Fruit fly (Drosophila melanogaster) whole organism, wandering third instar larva: ENCODE measurements around the gene Os-C.

Source experiments
- CG32264 ChIP-seq: fragments of 200-800 bp; sonication (Bioruptor generic); optimal IDR thresholded peaks from 2 replicates; lab custom pipeline; 2016; ENCODE audit warnings: missing biosample characterization, missing genetic modification characterization
- Dfd ChIP-seq: fragments of >200 bp; optimal IDR thresholded peaks from 2 replicates; lab custom pipeline; 2017; ENCODE audit warnings: missing biosample characterization, missing genetic modification characterization
- Hnf4 ChIP-seq: fragments of 200-800 bp; sonication (Bioruptor generic); optimal IDR thresholded peaks from 2 replicates; lab custom pipeline; 2016; ENCODE audit warnings: missing biosample characterization, mild to moderate bottlenecking, missing genetic modification characterization
- Hr78 ChIP-seq: fragments of >200 bp; optimal IDR thresholded peaks from 2 replicates; lab custom pipeline; 2017; ENCODE audit warnings: missing biosample characterization, missing genetic modification characterization
- Hr83 ChIP-seq: fragments of 200-300 bp; sonication (Bioruptor generic); optimal IDR thresholded peaks from 2 replicates; lab custom pipeline; 2016; ENCODE audit warnings: missing biosample characterization, mild to moderate bottlenecking, missing genetic modification characterization, moderate library complexity; ENCODE audit not compliant: poor library complexity, severe bottlenecking
- Myc ChIP-seq: fragments of >200 bp; optimal IDR thresholded peaks from 2 replicates; lab custom pipeline; 2017
- OdsH ChIP-seq: fragments of 200-800 bp; sonication (Bioruptor generic); optimal IDR thresholded peaks from 2 replicates; lab custom pipeline; 2016; ENCODE audit warnings: missing biosample characterization, mild to moderate bottlenecking, missing genetic modification characterization
- brk ChIP-seq: fragments of 200-800 bp; sonication (Bioruptor generic); optimal IDR thresholded peaks from 2 replicates; lab custom pipeline; 2016; ENCODE audit warnings: missing biosample characterization, mild to moderate bottlenecking, missing genetic modification characterization
- dl ChIP-seq, 2 experiments: fragments of 175-275, 200-275 bp in 1 of 2; fragments of 200-275 bp in 1 of 2; sonication (Bioruptor generic); optimal IDR thresholded peaks; lab custom pipeline; 2018; ENCODE audit warnings: mild to moderate bottlenecking in 2 of 2, missing biosample characterization in 2 of 2, missing genetic modification characterization in 2 of 2, moderate library complexity in 2 of 2; ENCODE audit not compliant: partially characterized antibody in 2 of 2, insufficient read depth in 1 of 2
- lola ChIP-seq: fragments of >200 bp; optimal IDR thresholded peaks from 2 replicates; lab custom pipeline; 2017; ENCODE audit warnings: missing biosample characterization, missing genetic modification characterization
- psq ChIP-seq: fragments of 200-800 bp; sonication (Bioruptor generic); optimal IDR thresholded peaks from 3 replicates; lab custom pipeline; 2017; ENCODE audit warnings: missing biosample characterization, mild to moderate bottlenecking, missing genetic modification characterization, moderate library complexity
- woc ChIP-seq: sonication (Bioruptor generic); optimal IDR thresholded peaks from 2 replicates; lab custom pipeline; 2016; ENCODE audit warnings: missing biosample characterization, mild to moderate bottlenecking, missing genetic modification characterization

DNA sequence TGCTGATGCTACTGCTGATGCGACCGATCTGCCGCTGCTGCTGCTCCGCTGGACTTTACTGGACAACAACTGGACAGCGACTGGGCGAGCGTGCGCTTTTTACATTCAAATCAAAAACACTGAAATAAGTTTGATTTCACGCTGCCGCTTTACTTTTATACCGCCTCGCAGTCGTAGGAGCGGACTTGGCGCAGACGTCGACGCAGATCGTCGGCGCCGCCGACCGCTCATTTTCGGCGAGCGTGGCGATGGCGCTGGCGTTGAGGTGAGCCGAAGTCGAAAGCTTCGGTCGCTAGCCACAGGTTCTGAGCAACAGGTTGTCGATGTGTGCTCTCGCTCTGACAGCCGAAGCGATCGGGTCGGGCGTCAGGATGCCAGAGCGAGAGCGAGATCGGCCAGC, 17.0 kb downstream of the Os-C start, which contains the start of gene Elovl7:
- TF ChIP-seq woc (GFP tag; lab: Kevin White, UChicago) (no peak), brk (GFP tag; lab: Kevin White, UChicago) (no peak), Dfd (GFP tag; lab: Kevin White, UChicago) (no peak), OdsH (GFP tag; lab: Kevin White, UChicago) (no peak), psq (GFP tag; lab: Kevin White, UChicago) (no peak), CG32264 (GFP tag; lab: Kevin White, UChicago) (no peak), Myc (lab: Kevin White, UChicago) (no peak), Hnf4 (GFP tag; lab: Kevin White, UChicago) (no peak), dl (GFP tag; optimal IDR thresholded peaks at IDR 0.05; lab: Kevin White, UChicago; ENCODE audit: insufficient read depth in 1 of 2, partially characterized antibody in 2 of 2) (no peak), Hr83 (GFP tag; lab: Kevin White, UChicago) (no peak), Hr78 (GFP tag; lab: Kevin White, UChicago) (no peak), lola (GFP tag; lab: Kevin White, UChicago) (no peak)
